Worm (Caenorhabditis elegans) whole organism, mixed stage, embryonic: Measurements from ENCODE around the gene Y82E9BR.19.

Source experiments
- M03D4.4 ChIP-seq: sonication (generic microtip); optimal IDR thresholded peaks from 2 replicates; lab custom pipeline; 2017; ENCODE audit warnings: mild to moderate bottlenecking, missing genetic modification characterization, missing compliant biosample characterization
- blmp-1 ChIP-seq: fragments of 150-350 bp; optimal IDR thresholded peaks from 2 replicates; lab custom pipeline; 2014; ENCODE audit warnings: missing biosample characterization, missing genetic modification characterization
- ceh-39 ChIP-seq: fragments of 150-350 bp; optimal IDR thresholded peaks from 2 replicates; lab custom pipeline; 2014; ENCODE audit warnings: missing biosample characterization, missing genetic modification characterization
- ceh-43 ChIP-seq: fragments of 200-800 bp; sonication (Bioruptor generic); optimal IDR thresholded peaks from 2 replicates; lab custom pipeline; 2018; ENCODE audit warnings: mild to moderate bottlenecking, missing genetic modification characterization, moderate library complexity, missing compliant biosample characterization
- ces-1 ChIP-seq: fragments of 150-350 bp; optimal IDR thresholded peaks from 2 replicates; lab custom pipeline; 2014; ENCODE audit warnings: missing biosample characterization, missing genetic modification reagents, missing genetic modification characterization
- cnd-1 ChIP-seq: fragments of 200-800 bp; sonication (Bioruptor generic); optimal IDR thresholded peaks from 2 replicates; lab custom pipeline; 2018; ENCODE audit warnings: mild to moderate bottlenecking, missing genetic modification characterization, missing compliant biosample characterization
- drap-1 ChIP-seq: fragments of 200-800 bp; sonication (Bioruptor generic); optimal IDR thresholded peaks from 3 replicates; lab custom pipeline; 2018; ENCODE audit warnings: mild to moderate bottlenecking, missing genetic modification characterization, missing compliant biosample characterization
- elt-1 ChIP-seq: sonication (generic microtip); optimal IDR thresholded peaks from 2 replicates; lab custom pipeline; 2017; ENCODE audit warnings: missing genetic modification characterization, mild to moderate bottlenecking, missing compliant biosample characterization, antibody characterized with exemption, moderate library complexity, borderline replicate concordance; ENCODE audit not compliant: insufficient read depth
- elt-3 ChIP-seq: fragments of 150-350 bp; optimal IDR thresholded peaks from 2 replicates; lab custom pipeline; 2014; ENCODE audit warnings: missing biosample characterization, missing genetic modification characterization
- flh-1 ChIP-seq: fragments of 200-800 bp; sonication (Bioruptor generic); optimal IDR thresholded peaks from 2 replicates; lab custom pipeline; 2018; ENCODE audit warnings: mild to moderate bottlenecking, missing genetic modification characterization, moderate library complexity, missing compliant biosample characterization
- ham-2 ChIP-seq: fragments of 200-800 bp; sonication (Bioruptor generic); optimal IDR thresholded peaks from 2 replicates; lab custom pipeline; 2018; ENCODE audit warnings: mild to moderate bottlenecking, missing genetic modification characterization, missing compliant biosample characterization
- hlh-1 ChIP-seq: fragments of 150-350 bp; optimal IDR thresholded peaks from 2 replicates; lab custom pipeline; 2014; ENCODE audit warnings: missing biosample characterization, missing genetic modification reagents, missing genetic modification characterization
- lin-13 ChIP-seq: fragments of 150-350 bp; optimal IDR thresholded peaks from 2 replicates; lab custom pipeline; 2014; ENCODE audit warnings: missing biosample characterization, missing genetic modification characterization
- lsy-2 ChIP-seq: fragments of 150-350 bp; optimal IDR thresholded peaks from 2 replicates; lab custom pipeline; 2014; ENCODE audit warnings: missing biosample characterization, missing genetic modification characterization
- mab-5 ChIP-seq: fragments of 150-350 bp; optimal IDR thresholded peaks from 2 replicates; lab custom pipeline; 2014; ENCODE audit warnings: missing biosample characterization, missing genetic modification characterization
- mls-2 ChIP-seq: sonication (generic microtip); optimal IDR thresholded peaks from 2 replicates; lab custom pipeline; 2016; ENCODE audit warnings: mild to moderate bottlenecking, missing genetic modification characterization, moderate library complexity, missing compliant biosample characterization
- nhr-12 ChIP-seq: fragments of 150-350 bp; optimal IDR thresholded peaks from 2 replicates; lab custom pipeline; 2014; ENCODE audit warnings: missing biosample characterization, missing genetic modification characterization
- nhr-237 ChIP-seq: fragments of 150-350 bp; optimal IDR thresholded peaks from 2 replicates; lab custom pipeline; 2014; ENCODE audit warnings: missing biosample characterization, missing genetic modification characterization
- nhr-28 ChIP-seq: fragments of 150-350 bp; optimal IDR thresholded peaks from 2 replicates; lab custom pipeline; 2014; ENCODE audit warnings: missing biosample characterization, missing genetic modification characterization
- nhr-76 ChIP-seq: sonication (generic microtip); optimal IDR thresholded peaks from 2 replicates; lab custom pipeline; 2017; ENCODE audit warnings: missing biosample characterization, missing genetic modification characterization
- pha-4 ChIP-seq: fragments of 150-350 bp; optimal IDR thresholded peaks from 2 replicates; lab custom pipeline; 2018; ENCODE audit warnings: missing biosample characterization, missing genetic modification reagents, missing genetic modification characterization
- sem-2 ChIP-seq: fragments of 200-800 bp; sonication (Bioruptor generic); optimal IDR thresholded peaks from 2 replicates; lab custom pipeline; 2018; ENCODE audit warnings: mild to moderate bottlenecking, missing genetic modification characterization, missing compliant biosample characterization
- snpc-4 ChIP-seq: fragments of 150-350 bp; optimal IDR thresholded peaks from 2 replicates; lab custom pipeline; 2014; ENCODE audit warnings: missing biosample characterization, missing genetic modification characterization
- sptf-1 ChIP-seq: sonication (generic microtip); optimal IDR thresholded peaks from 2 replicates; lab custom pipeline; 2017; ENCODE audit warnings: mild to moderate bottlenecking, missing genetic modification characterization, moderate library complexity, missing compliant biosample characterization
- tbx-8 ChIP-seq: fragments of 200-800 bp; sonication (Bioruptor generic); optimal IDR thresholded peaks from 2 replicates; lab custom pipeline; 2018; ENCODE audit warnings: mild to moderate bottlenecking, missing genetic modification characterization, moderate library complexity, missing compliant biosample characterization
- unc-120 ChIP-seq: sonication (generic microtip); optimal IDR thresholded peaks from 2 replicates; lab custom pipeline; 2017; ENCODE audit warnings: missing genetic modification characterization, missing compliant biosample characterization; ENCODE audit not compliant: poor library complexity, severe bottlenecking
- unc-39 ChIP-seq: fragments of 150-350 bp; optimal IDR thresholded peaks from 2 replicates; lab custom pipeline; 2014; ENCODE audit warnings: missing biosample characterization, missing genetic modification characterization
- unc-62 ChIP-seq: fragments of 150-350 bp; optimal IDR thresholded peaks from 2 replicates; lab custom pipeline; 2014; ENCODE audit warnings: missing biosample characterization, missing genetic modification reagents, missing genetic modification characterization
- zip-8 ChIP-seq: fragments of 150-350 bp; optimal IDR thresholded peaks from 2 replicates; lab custom pipeline; 2014; ENCODE audit warnings: missing biosample characterization, missing genetic modification characterization
- ztf-11 ChIP-seq: fragments of 150-350 bp; optimal IDR thresholded peaks from 2 replicates; lab custom pipeline; 2014; ENCODE audit warnings: missing biosample characterization, missing genetic modification characterization

Gene Y82E9BR.19

DNA sequence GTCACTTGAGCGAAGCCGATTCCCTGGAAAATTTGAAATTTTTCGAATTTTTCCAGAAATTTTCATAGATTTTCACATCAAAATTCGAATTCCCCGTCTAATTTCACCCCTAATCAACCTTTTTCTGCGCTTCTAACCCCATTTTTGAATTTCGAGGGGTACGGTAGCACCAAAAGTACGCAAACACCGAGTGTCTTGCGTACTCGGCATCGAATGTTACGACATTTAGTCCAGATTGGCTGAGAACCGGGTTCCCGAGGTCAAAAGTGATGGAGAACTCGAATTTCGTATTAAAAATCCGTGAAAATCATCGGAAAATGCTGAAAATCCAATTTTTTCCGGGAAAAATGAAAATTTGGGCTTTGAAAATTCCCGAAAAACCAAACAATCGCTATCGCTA lies 33.3 kb upstream of the Y82E9BR.19 start:
- TF ChIP-seq M03D4.4 (tag; lab: Kevin White, UChicago) = no peak
- peak; percentile 6 for TF ChIP-seq lsy-2 (tag; lab: Kevin White, UChicago)

DNA sequence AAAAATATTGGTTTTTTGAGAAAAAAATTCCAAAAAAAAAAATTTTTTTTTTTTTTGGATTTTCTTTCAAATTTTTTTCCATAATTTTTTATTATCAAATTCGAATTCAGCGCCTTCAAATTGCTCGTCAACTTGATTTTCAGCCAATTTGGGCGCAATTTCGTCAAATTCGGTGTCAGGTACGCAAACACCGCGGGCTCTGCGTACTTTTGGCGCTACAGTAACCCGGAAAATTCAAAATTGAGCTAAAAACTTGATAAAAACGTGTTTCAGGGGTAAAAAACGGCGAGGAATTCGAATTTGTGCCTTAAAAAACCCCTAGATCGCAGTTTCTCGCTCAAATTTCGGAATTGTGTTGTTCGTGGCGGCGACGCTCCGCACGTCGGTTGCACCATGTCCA lies 24.8 kb upstream of the Y82E9BR.19 start:
- TF ChIP-seq elt-1 (no peak), lin-13 (peak; percentile 12), cnd-1 (no peak), lsy-2 (tag; lab: Kevin White, UChicago) (peak; percentile 66), tbx-8 (GFP tag; lab: Kevin White, UChicago) (no peak), unc-62 (GFP tag; lab: Kevin White, UChicago) (no peak), ceh-43 (no peak), unc-120 (tag; lab: Kevin White, UChicago) (no peak), drap-1 (GFP tag; lab: Kevin White, UChicago) (no peak), flh-1 (GFP tag; lab: Kevin White, UChicago) (no peak)

- TF ChIP-seq lin-13 = no peak
- no peak for TF ChIP-seq nhr-28 (tag; lab: Kevin White, UChicago)
- no peak for TF ChIP-seq nhr-12 (tag; lab: Kevin White, UChicago)
- TF ChIP-seq lsy-2 (tag; lab: Kevin White, UChicago) = no peak
- TF ChIP-seq mls-2 (tag; lab: Kevin White, UChicago) = no peak
- no peak for TF ChIP-seq ztf-11
- no peak for TF ChIP-seq unc-120 (tag; lab: Kevin White, UChicago)
- no peak for TF ChIP-seq M03D4.4 (tag; lab: Kevin White, UChicago)
- no peak for TF ChIP-seq zip-8
- TF ChIP-seq tbx-8 (GFP tag; lab: Kevin White, UChicago) = no peak
- TF ChIP-seq drap-1 (GFP tag; lab: Kevin White, UChicago) = no peak
- TF ChIP-seq flh-1 (GFP tag; lab: Kevin White, UChicago) = no peak
- no peak for TF ChIP-seq pha-4 (tag; lab: Kevin White, UChicago)
- no peak for TF ChIP-seq unc-39 (tag; lab: Kevin White, UChicago)
- no peak for TF ChIP-seq sptf-1 (tag; lab: Kevin White, UChicago)
- no peak for TF ChIP-seq ces-1 (GFP tag; lab: Kevin White, UChicago)
- TF ChIP-seq blmp-1 (tag; lab: Kevin White, UChicago) = no peak
- no peak for TF ChIP-seq snpc-4 (tag; lab: Kevin White, UChicago)
- no peak for TF ChIP-seq ceh-39 (tag; lab: Kevin White, UChicago)
Observed at ce11 chrIII:1517893-1518292, 22.8 kb upstream of the Y82E9BR.19 start, which contains the start of gene tmem-120. Gene tmem-120, minus strand, starts transcription at chrIII:1517993.

DNA sequence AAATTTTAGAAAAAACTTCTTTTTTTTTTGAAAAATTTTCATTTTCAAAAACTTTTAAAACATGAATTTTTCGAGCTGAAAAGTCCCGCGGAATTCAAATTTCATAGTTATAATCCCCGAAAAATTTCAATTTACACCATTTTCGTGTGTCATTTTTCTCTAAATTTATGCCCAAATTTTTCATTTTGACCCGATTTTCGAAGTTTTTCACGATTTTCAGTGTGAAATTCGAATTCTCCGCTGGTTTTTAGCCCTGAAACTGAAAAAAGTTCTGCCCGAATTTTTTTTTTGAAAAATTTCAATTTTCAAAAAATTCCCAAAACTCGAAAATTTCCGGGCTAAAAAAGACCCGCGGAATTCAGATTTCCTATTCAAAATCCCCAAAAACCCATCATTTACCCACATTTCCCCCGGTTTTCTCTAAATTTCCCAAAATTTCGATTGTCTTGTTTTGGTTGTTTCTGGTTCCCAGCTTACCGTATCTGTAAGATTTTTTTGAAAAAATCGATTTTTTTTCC lies 13.7 kb upstream of the Y82E9BR.19 start:
- TF ChIP-seq ceh-43 = no peak
- no peak for TF ChIP-seq lsy-2 (tag; lab: Kevin White, UChicago)
- TF ChIP-seq elt-3 (tag; lab: Kevin White, UChicago) = no peak
- no peak for TF ChIP-seq pha-4 (tag; lab: Kevin White, UChicago)

ce11 chrIII:1508244-1508643 lies 13.1 kb upstream of the Y82E9BR.19 start:
- TF ChIP-seq zip-8 (no peak), sptf-1 (tag; lab: Kevin White, UChicago) (no peak), elt-1 (no peak), ceh-43 (no peak), mls-2 (tag; lab: Kevin White, UChicago) (no peak), nhr-237 (tag; lab: Kevin White, UChicago) (no peak), lin-13 (no peak), ham-2 (GFP tag; lab: Kevin White, UChicago) (no peak), sem-2 (GFP tag; lab: Kevin White, UChicago) (no peak), nhr-76 (no peak), hlh-1 (tag; lab: Kevin White, UChicago) (no peak), ceh-39 (tag; lab: Kevin White, UChicago) (no peak), flh-1 (GFP tag; lab: Kevin White, UChicago) (no peak)

DNA sequence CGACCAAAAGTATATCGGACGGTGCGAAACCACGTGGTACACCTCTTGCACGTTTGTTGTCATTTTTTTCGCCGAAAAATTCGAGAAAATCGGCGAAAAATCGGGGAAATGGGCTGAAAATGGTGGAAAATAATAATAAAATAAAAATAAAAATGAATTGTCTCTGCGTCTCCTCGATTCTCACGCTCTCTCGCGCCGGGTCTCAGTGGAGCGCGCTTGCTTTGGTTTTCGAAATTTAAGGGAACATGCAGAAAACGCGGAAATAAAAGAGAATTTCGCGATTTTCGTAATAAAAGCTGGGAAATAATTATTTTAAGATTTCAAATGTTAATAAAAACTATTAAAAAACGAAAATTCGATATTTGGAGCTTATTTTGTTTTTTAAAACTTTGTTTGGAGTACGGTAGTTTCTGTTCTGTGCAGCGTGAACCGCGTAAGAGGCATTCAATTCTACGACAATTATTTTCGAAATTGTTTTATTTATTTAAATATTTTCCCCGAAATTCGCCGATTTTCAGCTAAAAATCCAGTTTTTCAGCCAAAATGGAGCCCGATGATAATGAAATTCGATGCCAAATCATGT lies 824 bp upstream of the Y82E9BR.19 start, which contains the start of the genes ave-1 and M01G5.1:
Gene ave-1 (minus strand): TSS at position 113 of the 583 bp plus-strand sequence.
Gene M01G5.1 (plus strand): TSS at position 539 of the 583 bp plus-strand sequence.
- TF ChIP-seq ces-1 (GFP tag; lab: Kevin White, UChicago) = peak; percentile 87
- peak; percentile 49 for TF ChIP-seq lsy-2 (tag; lab: Kevin White, UChicago)
- TF ChIP-seq mab-5 (tag; lab: Kevin White, UChicago) = no peak
